Worm (Caenorhabditis elegans): ENCODE data around the gene cmk-1.

- no peak for TF ChIP-seq unc-39 (tag; optimal IDR thresholded peaks at IDR 0.05)
- TF ChIP-seq mdl-1 (tag; optimal IDR thresholded peaks at IDR 0.05), result no peak
These were observed 36.7 kb downstream of the cmk-1 start for ce11 chrIV:1860965-1861364.

Data from whole organism, L2 larva.